Worm (Caenorhabditis elegans) whole organism, midembryonic: ENCODE measurements around the gene zzz-1.

Source experiments
- T22C8.4 ChIP-seq: fragments of 200-800 bp; sonication (Bioruptor generic); IDR thresholded peaks from 2 replicates; pipeline ENCODE4 v1.3.6; 2022; ENCODE audit warnings: missing genetic modification characterization, missing compliant biosample characterization
- cog-1 ChIP-seq: sonication (generic microtip); optimal IDR thresholded peaks from 2 replicates; lab custom pipeline; 2016; ENCODE audit warnings: missing genetic modification characterization, missing compliant biosample characterization
- flt-1 ChIP-seq: fragments of 200-800 bp; sonication (Bioruptor generic); IDR thresholded peaks from 2 replicates; pipeline ENCODE4 v1.3.6; 2022; ENCODE audit warnings: missing genetic modification characterization, missing compliant biosample characterization
- klf-2 ChIP-seq: fragments of 200-800 bp; sonication (Bioruptor generic); conservative IDR thresholded peaks from 2 replicates; pipeline ENCODE4 v1.3.6; 2022; ENCODE audit warnings: missing genetic modification reagents, missing genetic modification characterization, missing compliant biosample characterization
- med-1 ChIP-seq: sonication (generic microtip); optimal IDR thresholded peaks from 2 replicates; lab custom pipeline; 2017; ENCODE audit warnings: missing genetic modification characterization, mild to moderate bottlenecking, missing compliant biosample characterization, antibody characterized with exemption, missing genetic modification reagents; ENCODE audit not compliant: insufficient read depth
- tab-1 ChIP-seq: fragments of 200-800 bp; sonication (Bioruptor generic); IDR thresholded peaks from 2 replicates; pipeline ENCODE4 v1.3.6; 2022; ENCODE audit warnings: missing genetic modification characterization, missing compliant biosample characterization
- ztf-23 ChIP-seq: fragments of 200-800 bp; sonication (Bioruptor generic); IDR thresholded peaks from 2 replicates; pipeline ENCODE4 v1.3.6; 2022; ENCODE audit warnings: missing genetic modification reagents, missing genetic modification characterization, missing compliant biosample characterization
- ztf-29 ChIP-seq: fragments of 200-800 bp; sonication (Bioruptor generic); IDR thresholded peaks from 2 replicates; pipeline ENCODE4 v1.3.6; 2022; ENCODE audit warnings: missing genetic modification reagents, missing genetic modification characterization, missing compliant biosample characterization

- no peak for TF ChIP-seq T22C8.4 (GFP tag; lab: Robert Waterston, UW)
- no peak for TF ChIP-seq klf-2 (GFP tag; lab: Robert Waterston, UW)
- TF ChIP-seq flt-1 = no peak
- TF ChIP-seq ztf-29 (GFP tag; lab: Robert Waterston, UW) = no peak
- TF ChIP-seq cog-1 (tag; lab: Kevin White, UChicago) = no peak
- TF ChIP-seq ztf-23 (GFP tag; lab: Robert Waterston, UW) = no peak
- no peak for TF ChIP-seq med-1 (GFP tag; lab: Kevin White, UChicago)
- no peak for TF ChIP-seq tab-1
These were observed 38.9 kb downstream of the zzz-1 start for ce11 chrV:10870050-10870449.
